Worm (Caenorhabditis elegans) whole organism, L4 larva: ENCODE data around the gene srh-223.

ENCODE experiments used
- F10B5.3 ChIP-seq: sonication (generic microtip); optimal IDR thresholded peaks from 2 replicates; lab custom pipeline; 2016; ENCODE audit warnings: mild to moderate bottlenecking, missing genetic modification characterization, missing compliant biosample characterization
- F26F4.8 ChIP-seq: fragments of 200-800 bp; sonication (Bioruptor generic); conservative IDR thresholded peaks from 2 replicates; pipeline ENCODE4 v1.3.6; 2022; ENCODE audit warnings: missing genetic modification characterization, missing compliant biosample characterization
- F44E2.7 ChIP-seq: fragments of 200-800 bp; sonication (Bioruptor generic); IDR thresholded peaks from 2 replicates; pipeline ENCODE4 v2.1.2; 2022; ENCODE audit warnings: missing genetic modification characterization, missing compliant biosample characterization
- R02D3.7 ChIP-seq: fragments of 150-350 bp; sonication (generic microtip); optimal IDR thresholded peaks from 3 replicates; lab custom pipeline; 2014; ENCODE audit warnings: missing biosample characterization, missing genetic modification characterization
- T26A8.4 ChIP-seq: fragments of 200-800 bp; sonication (Bioruptor generic); IDR thresholded peaks from 2 replicates; pipeline ENCODE4 v1.3.6; 2022; ENCODE audit warnings: missing genetic modification characterization, missing compliant biosample characterization
- Y48G9A.11 ChIP-seq: fragments of 200-800 bp; sonication (Bioruptor generic); IDR thresholded peaks from 2 replicates; pipeline ENCODE4 v1.3.6; 2022; ENCODE audit warnings: missing genetic modification reagents, missing genetic modification characterization, missing compliant biosample characterization
- Y5F2A.4 ChIP-seq: fragments of 200-800 bp; sonication (Bioruptor generic); optimal IDR thresholded peaks from 2 replicates; lab custom pipeline; 2018; ENCODE audit warnings: mild to moderate bottlenecking, missing genetic modification characterization, missing compliant biosample characterization
- Y75B8A.6 ChIP-seq: fragments of 200-800 bp; sonication (Bioruptor generic); IDR thresholded peaks from 2 replicates; pipeline ENCODE4 v1.3.6; 2022; ENCODE audit warnings: missing genetic modification reagents, missing genetic modification characterization, missing compliant biosample characterization
- aha-1 ChIP-seq: fragments of 150-350 bp; peaks from one replicate; lab custom pipeline; 2014; ENCODE audit warnings: missing biosample characterization, missing genetic modification characterization
- arid-1 ChIP-seq: fragments of 200-800 bp; sonication (Bioruptor generic); conservative IDR thresholded peaks from 2 replicates; pipeline ENCODE4 v1.3.6; 2022; ENCODE audit warnings: missing genetic modification reagents, missing genetic modification characterization, missing compliant biosample characterization
- ceh-20 ChIP-seq: fragments of 200-800 bp; sonication (Bioruptor generic); IDR thresholded peaks from 2 replicates; pipeline ENCODE4 v1.3.6; 2022; ENCODE audit warnings: missing genetic modification reagents, missing genetic modification characterization, missing compliant biosample characterization
- ceh-28 ChIP-seq: fragments of 150-350 bp; optimal IDR thresholded peaks from 2 replicates; lab custom pipeline; 2014; ENCODE audit warnings: missing biosample characterization, missing genetic modification reagents, missing genetic modification characterization
- ces-1 ChIP-seq: fragments of 150-350 bp; sonication (generic microtip); optimal IDR thresholded peaks from 4 replicates; lab custom pipeline; 2014; ENCODE audit warnings: missing biosample characterization, missing genetic modification reagents, missing genetic modification characterization
- cey-2 ChIP-seq: sonication (generic microtip); optimal IDR thresholded peaks from 3 replicates; lab custom pipeline; 2017; ENCODE audit warnings: missing genetic modification characterization, mild to moderate bottlenecking, missing compliant biosample characterization, antibody characterized with exemption, borderline replicate concordance; ENCODE audit not compliant: insufficient read depth
- daf-19 ChIP-seq: fragments of 200-800 bp; sonication (Bioruptor generic); conservative IDR thresholded peaks from 2 replicates; pipeline ENCODE4 v1.3.6; 2022; ENCODE audit warnings: missing genetic modification characterization, missing compliant biosample characterization
- daf-8 ChIP-seq: fragments of 200-800 bp; sonication (Bioruptor generic); IDR thresholded peaks from 2 replicates; pipeline ENCODE4 v1.3.6; 2022; ENCODE audit warnings: missing genetic modification characterization, missing compliant biosample characterization
- dmd-6 ChIP-seq: fragments of 200-800 bp; sonication (Bioruptor generic); IDR thresholded peaks from 2 replicates; pipeline ENCODE4 v1.3.6; 2022; ENCODE audit warnings: missing genetic modification reagents, missing genetic modification characterization, missing compliant biosample characterization
- dmd-8 ChIP-seq: fragments of 200-800 bp; sonication (Bioruptor generic); IDR thresholded peaks from 2 replicates; pipeline ENCODE4 v1.3.6; 2022; ENCODE audit warnings: missing genetic modification characterization, missing compliant biosample characterization
- egl-43 ChIP-seq: fragments of 200-800 bp; sonication (Bioruptor generic); IDR thresholded peaks from 2 replicates; pipeline ENCODE4 v1.3.6; 2022; ENCODE audit warnings: missing genetic modification reagents, missing genetic modification characterization, missing compliant biosample characterization
- fos-1 ChIP-seq: fragments of 150-350 bp; optimal IDR thresholded peaks from 2 replicates; lab custom pipeline; 2014; ENCODE audit warnings: missing biosample characterization, missing genetic modification characterization
- hlh-11 ChIP-seq: fragments of 200-800 bp; sonication (Bioruptor generic); optimal IDR thresholded peaks from 2 replicates; lab custom pipeline; 2018; ENCODE audit warnings: mild to moderate bottlenecking, missing genetic modification characterization, missing compliant biosample characterization
- jun-1 ChIP-seq: fragments of 150-350 bp; optimal IDR thresholded peaks from 2 replicates; lab custom pipeline; 2014; ENCODE audit warnings: missing biosample characterization, missing genetic modification reagents, missing genetic modification characterization
- lim-7 ChIP-seq: fragments of 200-800 bp; sonication (Bioruptor generic); IDR thresholded peaks from 2 replicates; pipeline ENCODE4 v1.3.6; 2022; ENCODE audit warnings: missing genetic modification characterization, missing compliant biosample characterization
- lin-29 ChIP-seq: fragments of 200-800 bp; sonication (Bioruptor generic); IDR thresholded peaks from 2 replicates; pipeline ENCODE4 v1.3.6; 2022; ENCODE audit warnings: missing genetic modification reagents, missing genetic modification characterization, missing compliant biosample characterization
- lin-38 ChIP-seq: fragments of 200-800 bp; sonication (Bioruptor generic); IDR thresholded peaks from 2 replicates; pipeline ENCODE4 v1.3.6; 2022; ENCODE audit warnings: missing genetic modification reagents, missing genetic modification characterization, missing compliant biosample characterization
- lir-3 ChIP-seq: sonication (generic microtip); optimal IDR thresholded peaks from 2 replicates; lab custom pipeline; 2016; ENCODE audit warnings: mild to moderate bottlenecking, missing genetic modification characterization, missing compliant biosample characterization
- madf-5 ChIP-seq, 2 experiments: fragments of 200-800 bp; sonication (Bioruptor generic); IDR thresholded peaks; 2 replicates each; pipeline ENCODE4 v1.3.6; 2022; ENCODE audit warnings: missing compliant biosample characterization in 2 of 2, missing genetic modification characterization in 2 of 2
- mdl-1 ChIP-seq, 2 experiments: fragments of 150-350 bp in 1 of 2; sonication (generic microtip) in 1 of 2; optimal IDR thresholded peaks; 2 replicates each; lab custom pipeline; 2014 to 2017; ENCODE audit warnings: missing biosample characterization in 2 of 2, missing genetic modification characterization in 2 of 2
- mes-2 ChIP-seq: sonication (generic microtip); optimal IDR thresholded peaks from 2 replicates; lab custom pipeline; 2016; ENCODE audit warnings: missing genotype, mild to moderate bottlenecking, missing genetic modification characterization, missing compliant biosample characterization; ENCODE audit not compliant: poor library complexity, severe bottlenecking
- nhr-10 ChIP-seq: fragments of 150-350 bp; optimal IDR thresholded peaks from 2 replicates; lab custom pipeline; 2014; ENCODE audit warnings: missing biosample characterization, missing genetic modification characterization
- nhr-102 ChIP-seq: sonication (generic microtip); optimal IDR thresholded peaks from 2 replicates; lab custom pipeline; 2016; ENCODE audit warnings: mild to moderate bottlenecking, missing genetic modification characterization, moderate library complexity, missing compliant biosample characterization
- nhr-42 ChIP-seq: fragments of 200-800 bp; sonication (Bioruptor generic); IDR thresholded peaks from 2 replicates; pipeline ENCODE4 v1.3.6; 2022; ENCODE audit warnings: missing genetic modification characterization, missing compliant biosample characterization
- nhr-48 ChIP-seq: sonication (generic microtip); optimal IDR thresholded peaks from 2 replicates; lab custom pipeline; 2016; ENCODE audit warnings: mild to moderate bottlenecking, missing genetic modification characterization, missing compliant biosample characterization
- nhr-77 ChIP-seq: fragments of 150-350 bp; optimal IDR thresholded peaks from 2 replicates; lab custom pipeline; 2014; ENCODE audit warnings: missing biosample characterization, missing genetic modification characterization
- pha-4 ChIP-seq, 2 experiments: fragments of 150-350 bp in 1 of 2; fragments of 200-800 bp in 1 of 2; sonication (Bioruptor generic) in 1 of 2; IDR thresholded peaks in 1 of 2; optimal IDR thresholded peaks in 1 of 2; 2 replicates each; pipeline versions ENCODE4 v1.3.6 to Lab custom; 2014 to 2022; ENCODE audit warnings: missing genetic modification characterization in 2 of 2, missing genetic modification reagents in 2 of 2, missing biosample characterization in 1 of 2, missing compliant biosample characterization in 1 of 2
- php-3 ChIP-seq: fragments of 200-800 bp; sonication (Bioruptor generic); IDR thresholded peaks from 2 replicates; pipeline ENCODE4 v1.3.6; 2022; ENCODE audit warnings: missing genetic modification reagents, missing genetic modification characterization, missing compliant biosample characterization
- saeg-2 ChIP-seq: fragments of 200-800 bp; sonication (Bioruptor generic); IDR thresholded peaks from 2 replicates; pipeline ENCODE4 v1.3.6; 2022; ENCODE audit warnings: missing genetic modification reagents, missing genetic modification characterization, missing compliant biosample characterization
- sdz-12 ChIP-seq: fragments of 200-800 bp; sonication (Bioruptor generic); optimal IDR thresholded peaks from 2 replicates; lab custom pipeline; 2018; ENCODE audit warnings: mild to moderate bottlenecking, missing genetic modification characterization, missing compliant biosample characterization
- set-16 ChIP-seq: fragments of 200-800 bp; sonication (Bioruptor generic); IDR thresholded peaks from 2 replicates; pipeline ENCODE4 v1.3.6; 2022; ENCODE audit warnings: missing genetic modification reagents, missing genetic modification characterization, missing compliant biosample characterization
- skn-1 ChIP-seq: fragments of 150-350 bp; optimal IDR thresholded peaks from 2 replicates; lab custom pipeline; 2014; ENCODE audit warnings: missing biosample characterization, missing genetic modification characterization
- spr-1 ChIP-seq: sonication (generic microtip); optimal IDR thresholded peaks from 2 replicates; lab custom pipeline; 2016; ENCODE audit warnings: mild to moderate bottlenecking, missing genetic modification characterization, missing compliant biosample characterization
- unc-62 ChIP-seq, 3 experiments: fragments of 150-350 bp in 1 of 3; sonication (generic microtip); optimal IDR thresholded peaks in 2 of 3; peaks in 1 of 3; 1 replicate in 1 of 3; 2 replicates in 2 of 3; lab custom pipeline; 2014 to 2017; ENCODE audit warnings: missing biosample characterization in 3 of 3, missing genetic modification characterization in 3 of 3, missing genetic modification reagents in 3 of 3, missing genotype in 1 of 3
- vab-7 ChIP-seq: fragments of 200-800 bp; sonication (Bioruptor generic); IDR thresholded peaks from 2 replicates; pipeline ENCODE4 v1.3.6; 2022; ENCODE audit warnings: missing genetic modification reagents, missing genetic modification characterization, missing compliant biosample characterization

The srh-223 gene

ce11 chrIV:4009923-4010322 is 28.2 kb downstream of the srh-223 start:
- TF ChIP-seq mdl-1 (tag; optimal IDR thresholded peaks at IDR 0.05; lab: Kevin White, UChicago) (no peak), cey-2 (tag; lab: Kevin White, UChicago) (no peak), F44E2.7 (no peak), ces-1 (GFP tag; lab: Kevin White, UChicago) (no peak), unc-62 (GFP tag; optimal IDR thresholded peaks at IDR 0.05 in 1 of 2; lab: Kevin White, UChicago) (peak in 1 of 2 experiments; percentile 7), unc-62 (tag; optimal IDR thresholded peaks at IDR 0.05; lab: Kevin White, UChicago) (no peak), set-16 (peak; percentile 75)
- TF ChIP-seq, all 104 proteins: peak for 2

DNA sequence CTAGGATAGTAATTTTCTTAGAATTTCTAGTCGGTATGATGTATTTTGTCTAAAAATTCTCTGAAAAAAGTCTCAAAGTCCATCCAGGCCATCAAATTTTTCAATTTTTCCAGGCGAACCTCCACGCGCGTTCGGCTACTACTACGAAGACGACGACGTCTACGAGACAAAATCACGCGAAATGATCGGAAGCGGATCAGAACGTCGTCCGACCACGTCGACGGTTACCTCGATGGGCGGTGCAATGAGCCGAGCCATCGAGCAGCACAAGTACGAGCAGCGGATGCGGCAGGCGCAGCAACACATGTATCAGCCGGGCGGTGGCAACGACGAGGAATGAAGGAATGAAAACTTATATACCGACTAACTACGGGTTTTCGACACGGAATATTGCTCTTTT is 31.9 kb downstream of the srh-223 start:
- TF ChIP-seq nhr-10 (tag; lab: Kevin White, UChicago) (no peak), sdz-12 (GFP tag; lab: Kevin White, UChicago) (no peak), fos-1 (tag; lab: Kevin White, UChicago) (no peak), aha-1 (tag; lab: Kevin White, UChicago) (no peak), ceh-28 (tag; lab: Kevin White, UChicago) (no peak), skn-1 (no peak), set-16 (peak; percentile 67), egl-43 (GFP tag; lab: Robert Waterston, UW) (peak; percentile 10; the same call in 1 of the 2 replicates), php-3 (GFP tag; lab: Robert Waterston, UW) (no peak), Y5F2A.4 (GFP tag; lab: Kevin White, UChicago) (no peak), daf-19 (GFP tag; lab: Robert Waterston, UW) (no peak), Y48G9A.11 (GFP tag; lab: Robert Waterston, UW) (no peak), Y75B8A.6 (no peak), R02D3.7 (tag; lab: Kevin White, UChicago) (no peak), nhr-48 (no peak), spr-1 (tag; lab: Kevin White, UChicago) (no peak)

- TF ChIP-seq cey-2 (tag; lab: Kevin White, UChicago) (no peak), lin-29 (GFP tag; lab: Robert Waterston, UW) (no peak), saeg-2 (GFP tag; lab: Robert Waterston, UW) (no peak), lin-38 (peak; percentile 59), daf-8 (GFP tag; lab: Robert Waterston, UW) (no peak), hlh-11 (tag; lab: Kevin White, UChicago) (peak; percentile 2), aha-1 (tag; lab: Kevin White, UChicago) (peak; percentile 70), pha-4 (GFP tag; IDR thresholded peaks at IDR 0.05; lab: Robert Waterston, UW) (0 out of 2 replicates have a peak, but pooled peaks have one; percentile 13), pha-4 (tag; optimal IDR thresholded peaks at IDR 0.05; lab: Kevin White, UChicago) (no peak), F44E2.7 (0 out of 2 replicates have a peak, but pooled peaks have one; percentile 39), ceh-20 (GFP tag; lab: Robert Waterston, UW) (0 out of 2 replicates have a peak, but pooled peaks have one; percentile 9), dmd-8 (GFP tag; lab: Robert Waterston, UW) (0 out of 2 replicates have a peak, but pooled peaks have one; percentile 46), php-3 (GFP tag; lab: Robert Waterston, UW) (0 out of 2 replicates have a peak, but pooled peaks have one; percentile 41), mes-2 (tag; lab: Kevin White, UChicago) (no peak), nhr-42 (0 out of 2 replicates have a peak, but pooled peaks have one; percentile 17), dmd-6 (GFP tag; lab: Robert Waterston, UW) (peak; percentile 14; the same call in 1 of the 2 replicates), nhr-77 (tag; lab: Kevin White, UChicago) (peak; percentile 46), unc-62 (GFP tag; optimal IDR thresholded peaks at IDR 0.05 in 1 of 2; lab: Kevin White, UChicago) (peak in 1 of 2 experiments; percentile 56), unc-62 (tag; optimal IDR thresholded peaks at IDR 0.05; lab: Kevin White, UChicago) (no peak), F10B5.3 (no peak), T26A8.4 (GFP tag; lab: Robert Waterston, UW) (peak; percentile 76), egl-43 (GFP tag; lab: Robert Waterston, UW) (peak; percentile 54; the same call in 1 of the 2 replicates), madf-5 (GFP tag; IDR thresholded peaks at IDR 0.05; lab: Robert Waterston, UW) (0 out of 4 replicates have a peak, but pooled peaks of 1 of the 2 experiments have one; percentile 2), nhr-102 (peak; percentile 42), lim-7 (GFP tag; lab: Robert Waterston, UW) (peak; percentile 51; the same call in 1 of the 2 replicates), daf-19 (GFP tag; lab: Robert Waterston, UW) (0 out of 2 replicates have a peak, but pooled peaks have one; percentile 31), vab-7 (GFP tag; lab: Robert Waterston, UW) (peak; percentile 39; the same call in 1 of the 2 replicates), set-16 (peak; percentile 70), jun-1 (peak; percentile 26), F26F4.8 (GFP tag; lab: Robert Waterston, UW) (0 out of 2 replicates have a peak, but pooled peaks have one; percentile 8), arid-1 (GFP tag; lab: Robert Waterston, UW) (peak; percentile 13; the same call in 1 of the 2 replicates), Y48G9A.11 (GFP tag; lab: Robert Waterston, UW) (peak; percentile 57; the same call in 1 of the 2 replicates), lir-3 (tag; lab: Kevin White, UChicago) (no peak)
Observed at ce11 chrIV:4014341-4014826, 32.7 kb downstream of the srh-223 start.
